Worm (Caenorhabditis elegans) whole organism, dauer: ENCODE results near the gene F46B3.15.

Source experiments
- unc-62 ChIP-seq: sonication (generic microtip); optimal IDR thresholded peaks from 2 replicates; lab custom pipeline; 2017; ENCODE audit warnings: missing biosample characterization, missing genetic modification reagents, missing genetic modification characterization

Gene F46B3.15

DNA sequence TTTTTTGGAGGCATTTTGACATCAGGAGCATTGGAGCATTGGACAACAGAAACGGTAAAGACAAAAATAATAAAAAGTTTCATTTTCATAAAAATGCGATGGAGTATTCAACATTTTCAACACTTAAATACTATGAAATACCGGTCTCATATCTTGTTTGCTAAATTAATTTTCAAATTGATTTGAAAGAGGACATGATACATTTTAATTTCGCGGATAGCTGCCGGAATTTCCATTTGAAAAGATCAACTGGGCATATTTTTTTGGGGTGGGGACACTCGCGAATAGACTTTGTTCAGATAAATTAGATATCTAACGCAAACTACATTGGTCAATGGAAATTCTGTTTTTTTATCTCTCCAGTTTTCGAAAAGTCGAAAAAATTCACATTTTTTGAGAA, 38.8 kb downstream of the F46B3.15 start, which contains the start of gene F26F2.10:
F26F2.10 (minus strand) TSS at position 101 of the 400 bp plus-strand sequence.
- TF ChIP-seq unc-62 (GFP tag; lab: Kevin White, UChicago): no peak
